Fruit fly (Drosophila melanogaster): ENCODE data around the gene CG9519.

The CG9519 gene

DNA sequence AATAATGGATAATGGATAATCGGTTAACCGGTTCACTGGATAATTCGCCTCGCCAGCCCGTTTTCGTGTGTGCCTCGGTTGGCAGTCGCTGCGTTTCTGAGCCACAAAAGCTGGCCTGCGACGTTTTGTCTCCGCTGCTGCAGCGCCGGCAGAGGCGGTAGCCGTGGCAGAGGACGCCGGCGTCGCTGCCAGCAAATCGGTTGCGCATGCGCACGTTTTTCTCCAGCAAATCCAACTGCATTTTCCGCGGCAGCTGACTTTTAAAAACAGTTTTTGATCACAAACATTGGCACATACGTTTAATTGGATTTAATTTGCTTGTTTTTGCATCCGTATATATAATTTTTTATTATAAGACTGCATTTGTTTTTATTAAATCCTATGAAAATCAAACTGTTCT lies 40.6 kb upstream of the CG9519 start, which contains the start of gene CG9514:
Gene CG9514 (minus strand): TSS at position 101 of the 400 bp plus-strand sequence.
- TF ChIP-seq Atf6 (GFP tag; IDR thresholded peaks at IDR 0.05) (no peak), Adf1 (GFP tag; IDR thresholded peaks at IDR 0.05) (peak; percentile 53), Mrtf (GFP tag; IDR thresholded peaks at IDR 0.05) (no peak)

DNA sequence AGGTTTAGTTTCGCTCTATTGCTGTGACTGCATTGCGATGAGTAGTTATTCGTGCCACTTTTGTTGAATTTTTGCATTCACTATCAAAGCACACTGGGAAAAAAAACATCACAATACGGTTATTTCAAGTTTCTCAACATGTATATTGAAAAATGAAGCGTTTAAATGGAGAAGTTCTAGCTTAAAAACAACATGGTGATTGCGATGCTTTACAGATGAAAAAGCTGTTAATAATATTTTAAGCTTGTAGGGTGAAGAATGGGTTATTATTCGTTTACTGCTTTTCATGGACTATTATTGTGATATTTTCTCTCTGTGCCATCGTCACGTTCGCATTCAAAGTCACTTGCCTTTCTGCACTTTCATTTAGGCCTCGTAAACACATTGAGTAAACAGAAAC lies 40.1 kb upstream of the CG9519 start:
- no peak for TF ChIP-seq CG11504 (tag; optimal IDR thresholded peaks at IDR 0.05)
- TF ChIP-seq sens (GFP tag), result peak; percentile 72
- TF ChIP-seq CG17802 (tag; optimal IDR thresholded peaks at IDR 0.05), result no peak
- peak; percentile 16 for TF ChIP-seq gem (tag; optimal IDR thresholded peaks at IDR 0.05)
- peak; percentile 25 for TF ChIP-seq Sox102F (GFP tag; optimal IDR thresholded peaks at IDR 0.05)
- TF ChIP-seq HHEX (GFP tag; optimal IDR thresholded peaks at IDR 0.05), result no peak
- peak; percentile 3 for TF ChIP-seq dmrt99B (tag; optimal IDR thresholded peaks at IDR 0.05)
- TF ChIP-seq ERR (GFP tag; optimal IDR thresholded peaks at IDR 0.05), result no peak

DNA sequence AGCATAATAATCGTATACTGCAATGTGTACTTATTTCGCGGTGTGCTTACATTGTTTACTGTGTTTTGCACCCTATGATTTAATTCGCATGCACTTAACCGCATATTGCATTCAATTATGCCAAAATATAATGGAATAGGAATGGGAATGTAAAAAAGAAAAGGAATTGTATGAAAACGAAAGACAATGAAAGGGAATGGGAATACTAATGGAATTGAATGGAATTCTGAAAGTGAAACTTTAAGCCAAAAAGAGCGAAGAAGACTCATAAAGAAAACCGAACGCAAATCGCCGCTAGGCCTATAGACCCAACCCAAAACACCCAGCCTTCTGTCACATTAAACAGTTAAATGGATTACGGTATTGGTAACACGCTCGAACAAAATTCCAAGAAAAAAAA lies 37.7 kb upstream of the CG9519 start:
- peak; percentile 92 for TF ChIP-seq Blimp-1 (GFP tag; optimal IDR thresholded peaks at IDR 0.05)
- no peak for TF ChIP-seq sd (tag; optimal IDR thresholded peaks at IDR 0.05)

DNA sequence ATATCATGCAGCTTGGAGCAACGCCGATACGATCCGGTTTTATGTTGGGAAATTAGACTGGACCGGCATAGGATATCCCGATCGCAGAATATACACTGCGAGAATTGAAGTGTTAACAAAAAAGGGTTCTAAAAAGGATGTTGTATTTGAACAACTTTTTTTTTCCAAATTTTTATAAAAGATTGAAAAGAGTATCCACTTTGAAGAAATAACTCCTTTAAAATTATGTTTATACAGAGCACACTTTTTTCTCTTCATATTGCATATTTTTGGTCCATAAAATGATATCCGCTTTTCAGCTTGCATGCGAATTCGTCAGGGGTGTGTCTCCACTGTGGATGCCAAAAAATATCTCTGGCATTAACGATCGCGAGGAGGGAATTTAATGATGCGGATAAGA lies 36.1 kb upstream of the CG9519 start:
- TF ChIP-seq Max (GFP tag; optimal IDR thresholded peaks at IDR 0.05) (no peak), Drgx (GFP tag; IDR thresholded peaks at IDR 0.05) (peak; percentile 52)

DNA sequence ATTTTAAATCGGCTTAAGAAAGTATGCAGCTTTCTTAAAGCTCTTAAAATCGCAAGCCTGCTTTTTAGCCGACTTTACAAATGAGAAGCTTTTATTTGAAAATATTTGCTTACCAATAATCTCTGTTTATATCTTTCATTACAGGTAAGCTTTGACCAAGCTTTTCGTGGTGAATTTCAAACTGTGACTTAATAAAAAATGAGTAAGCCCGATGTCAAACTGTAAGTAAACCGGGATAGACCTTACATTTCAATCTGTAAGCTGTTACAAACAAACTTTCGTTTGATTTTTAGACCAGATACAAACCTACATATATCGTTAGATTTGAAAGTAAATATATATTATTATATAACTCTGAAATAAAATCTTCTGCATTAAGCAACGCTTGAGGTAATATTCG lies 29.4 kb upstream of the CG9519 start:
- TF ChIP-seq CG12769 (tag; optimal IDR thresholded peaks at IDR 0.05) (peak; percentile 74), jigr1 (GFP tag; IDR thresholded peaks at IDR 0.05) (no peak), run (tag; optimal IDR thresholded peaks at IDR 0.05) (no peak), CG31365 (tag; optimal IDR thresholded peaks at IDR 0.05) (no peak), CG3407 (GFP tag; optimal IDR thresholded peaks at IDR 0.05) (no peak), nom (GFP tag; optimal IDR thresholded peaks at IDR 0.05) (no peak), zfh1 (GFP tag; IDR thresholded peaks at IDR 0.05) (no peak), Eip74EF (GFP tag; optimal IDR thresholded peaks at IDR 0.05) (no peak), crp (GFP tag; optimal IDR thresholded peaks at IDR 0.05) (no peak), oc (tag; optimal IDR thresholded peaks at IDR 0.05) (peak; percentile 35), CG6654 (GFP tag; optimal IDR thresholded peaks at IDR 0.05) (peak; percentile 97), CG16813 (GFP tag; IDR thresholded peaks at IDR 0.05; ENCODE audit: partially characterized antibody) (no peak), scrt (GFP tag; optimal IDR thresholded peaks at IDR 0.05) (no peak), CG11247 (GFP tag; IDR thresholded peaks at IDR 0.05) (no peak), mirr (GFP tag; optimal IDR thresholded peaks at IDR 0.05) (no peak), CG13123 (GFP tag; optimal IDR thresholded peaks at IDR 0.05) (no peak), ems (GFP tag; optimal IDR thresholded peaks at IDR 0.05) (no peak), Dip3 (GFP tag; optimal IDR thresholded peaks at IDR 0.05) (no peak), Hmr (GFP tag; optimal IDR thresholded peaks at IDR 0.05) (no peak), Abd-B (GFP tag; optimal IDR thresholded peaks at IDR 0.05) (peak; percentile 11), eve (GFP tag; optimal IDR thresholded peaks at IDR 0.05) (no peak), CG7963 (GFP tag; IDR thresholded peaks at IDR 0.05; ENCODE audit: partially characterized antibody) (no peak), sqz (GFP tag; optimal IDR thresholded peaks at IDR 0.05) (peak; percentile 7), lola (GFP tag; optimal IDR thresholded peaks at IDR 0.05) (no peak), BtbVII (GFP tag; optimal IDR thresholded peaks at IDR 0.05) (no peak), wdn (GFP tag; IDR thresholded peaks at IDR 0.05) (no peak), CG10321 (GFP tag; IDR thresholded peaks at IDR 0.05) (no peak), fd64A (GFP tag; optimal IDR thresholded peaks at IDR 0.05) (no peak), Blimp-1 (GFP tag; optimal IDR thresholded peaks at IDR 0.05) (peak; percentile 9)

All from whole organism, embryonic.